Fruit fly (Drosophila melanogaster): ENCODE results near the gene CG3699.

CG3699 gene

dm6 chrX:908763-909497, 38.4 kb downstream of the CG3699 start (continued):
- no peak for TF ChIP-seq row (GFP tag; IDR thresholded peaks at IDR 0.05)
- TF ChIP-seq CG6854 (GFP tag; optimal IDR thresholded peaks at IDR 0.05): no peak
- TF ChIP-seq CG8281 (tag; optimal IDR thresholded peaks at IDR 0.05): no peak
- TF ChIP-seq CG17829 (tag; optimal IDR thresholded peaks at IDR 0.05): no peak
- no peak for TF ChIP-seq caup (GFP tag; optimal IDR thresholded peaks at IDR 0.05; ENCODE audit: severe bottlenecking)
- no peak for TF ChIP-seq zfh1 (GFP tag; IDR thresholded peaks at IDR 0.05)
- TF ChIP-seq nom (GFP tag; optimal IDR thresholded peaks at IDR 0.05): peak; percentile 3
- no peak for TF ChIP-seq CG3163 (GFP tag; optimal IDR thresholded peaks at IDR 0.05)
- no peak for TF ChIP-seq CG7372 (GFP tag; IDR thresholded peaks at IDR 0.05)
- no peak for TF ChIP-seq HLH4C (GFP tag; IDR thresholded peaks at IDR 0.05; ENCODE audit: partially characterized antibody)
- no peak for TF ChIP-seq CG31388 (GFP tag; optimal IDR thresholded peaks at IDR 0.05)
- TF ChIP-seq sc (optimal IDR thresholded peaks at IDR 0.05): no peak
- TF ChIP-seq sc (GFP tag; optimal IDR thresholded peaks at IDR 0.05): no peak
- no peak for TF ChIP-seq ERR (GFP tag; optimal IDR thresholded peaks at IDR 0.05)
- no peak for TF ChIP-seq CG2116 (GFP tag; optimal IDR thresholded peaks at IDR 0.05)
- no peak for TF ChIP-seq Optix (GFP tag; IDR thresholded peaks at IDR 0.05)
- no peak for TF ChIP-seq gem (tag; optimal IDR thresholded peaks at IDR 0.05)
- TF ChIP-seq sug (tag; optimal IDR thresholded peaks at IDR 0.05): no peak
- TF ChIP-seq Lpt (GFP tag; optimal IDR thresholded peaks at IDR 0.05): no peak
- TF ChIP-seq Fer3 (tag; optimal IDR thresholded peaks at IDR 0.05): no peak
- TF ChIP-seq vfl (GFP tag; optimal IDR thresholded peaks at IDR 0.05): no peak
- no peak for TF ChIP-seq gsb (GFP tag; IDR thresholded peaks at IDR 0.05)
- peak; percentile 78 for TF ChIP-seq Adf1 (GFP tag; IDR thresholded peaks at IDR 0.05)
- no peak for TF ChIP-seq CG2712 (tag; optimal IDR thresholded peaks at IDR 0.05)
- no peak for TF ChIP-seq tio (GFP tag; optimal IDR thresholded peaks at IDR 0.05)
- no peak for TF ChIP-seq kah (GFP tag; optimal IDR thresholded peaks at IDR 0.05)

DNA sequence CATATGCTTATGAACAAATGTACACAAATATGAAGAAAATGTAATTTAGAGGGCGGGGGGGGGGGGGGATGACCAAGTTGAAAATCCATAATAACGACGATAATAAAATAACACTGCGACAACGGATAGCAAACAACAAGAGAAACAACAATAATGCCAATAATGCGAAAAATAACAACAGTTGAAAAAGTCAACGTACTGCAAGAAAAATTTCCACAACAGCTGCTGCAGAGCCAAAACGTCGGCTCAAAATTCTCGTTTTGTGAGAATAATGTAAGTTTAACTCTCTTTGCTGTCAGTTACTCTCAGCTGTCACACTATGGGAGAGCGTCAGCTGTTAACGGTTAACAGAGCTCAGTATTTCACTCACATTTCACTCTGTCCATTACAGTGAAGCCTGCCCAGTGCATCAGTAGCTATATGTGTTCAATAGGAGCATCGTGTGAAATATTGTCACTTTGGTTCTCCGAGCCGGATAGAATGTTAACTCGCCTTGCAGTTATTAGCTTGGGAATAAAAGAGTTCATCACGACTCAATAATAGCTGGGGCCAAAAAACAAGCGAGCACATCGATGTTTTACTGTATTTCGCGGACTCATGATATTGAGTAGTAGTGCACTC, 46.5 kb downstream of the CG3699 start:
- TF ChIP-seq wek (GFP tag; optimal IDR thresholded peaks at IDR 0.05) (peak; percentile 53), ham (GFP tag; IDR thresholded peaks at IDR 0.05) (no peak), tin (GFP tag; optimal IDR thresholded peaks at IDR 0.05) (peak; percentile 68), CG31388 (GFP tag; optimal IDR thresholded peaks at IDR 0.05) (no peak), Ptx1 (GFP tag; IDR thresholded peaks at IDR 0.05) (peak; percentile 89), stwl (tag; optimal IDR thresholded peaks at IDR 0.05) (no peak), luna (GFP tag; optimal IDR thresholded peaks at IDR 0.05) (peak; percentile 23), crol (GFP tag; IDR thresholded peaks at IDR 0.05) (no peak), nerfin-1 (tag; optimal IDR thresholded peaks at IDR 0.05) (peak; percentile 54), Sox100B (GFP tag; optimal IDR thresholded peaks at IDR 0.05) (peak; percentile 54), dmrt99B (tag; optimal IDR thresholded peaks at IDR 0.05) (peak; percentile 86), CG9876 (GFP tag; optimal IDR thresholded peaks at IDR 0.05) (peak; percentile 69), CG12104 (GFP tag; optimal IDR thresholded peaks at IDR 0.05) (no peak), Jarid2 (GFP tag; optimal IDR thresholded peaks at IDR 0.05) (peak; percentile 22), CG2129 (GFP tag; IDR thresholded peaks at IDR 0.05; ENCODE audit: partially characterized antibody) (no peak), CG3407 (GFP tag; optimal IDR thresholded peaks at IDR 0.05) (peak; percentile 48), ac (GFP tag; optimal IDR thresholded peaks at IDR 0.05) (peak; percentile 31), odd (GFP tag; optimal IDR thresholded peaks at IDR 0.05) (peak; percentile 52), CG17361 (GFP tag; IDR thresholded peaks at IDR 0.05) (peak; percentile 80), br (optimal IDR thresholded peaks at IDR 0.05) (no peak), vvl (GFP tag; IDR thresholded peaks at IDR 0.05) (peak; percentile 89), al (GFP tag; IDR thresholded peaks at IDR 0.05) (peak; percentile 52; the same call in 1 of the 2 replicates), wdn (GFP tag; IDR thresholded peaks at IDR 0.05) (peak; percentile 33; the same call in 1 of the 2 replicates), CG7372 (GFP tag; IDR thresholded peaks at IDR 0.05) (peak; percentile 74), zen (tag; optimal IDR thresholded peaks at IDR 0.05) (peak; percentile 52), unpg (GFP tag; optimal IDR thresholded peaks at IDR 0.05) (peak; percentile 90)

All from whole organism, embryonic.